Fruit fly (Drosophila melanogaster) whole organism, embryonic: Measurements from ENCODE around the gene CG34293.

Source experiments
- Abd-B ChIP-seq: fragments of 200-800 bp; sonication (Bioruptor generic); optimal IDR thresholded peaks from 2 replicates; lab custom pipeline; 2018; ENCODE audit warnings: missing biosample characterization, mild to moderate bottlenecking, missing genetic modification characterization, moderate library complexity
- Atf6 ChIP-seq: fragments of 200-800 bp; sonication (Bioruptor generic); IDR thresholded peaks from 2 replicates; pipeline ENCODE4 v1.3.6; 2022; ENCODE audit warnings: missing biosample characterization, missing genetic modification characterization
- CG10209 ChIP-seq: fragments of 200-800 bp; sonication (Bioruptor generic); optimal IDR thresholded peaks from 3 replicates; lab custom pipeline; 2017; ENCODE audit warnings: missing biosample characterization, mild to moderate bottlenecking, missing genetic modification characterization, missing genetic modification reagents
- CG10462 ChIP-seq: fragments of 200-800 bp; sonication (Bioruptor generic); optimal IDR thresholded peaks from 2 replicates; lab custom pipeline; 2016; ENCODE audit warnings: missing biosample characterization, missing genetic modification characterization
- CG10979 ChIP-seq: fragments of 200-800 bp; sonication (Bioruptor generic); optimal IDR thresholded peaks from 2 replicates; lab custom pipeline; 2018; ENCODE audit warnings: missing biosample characterization, mild to moderate bottlenecking, missing genetic modification characterization, moderate library complexity
- CG11093 ChIP-seq: fragments of 200-800 bp; sonication (Bioruptor generic); IDR thresholded peaks from 3 replicates; pipeline ENCODE4 v1.3.6; 2022; ENCODE audit warnings: missing biosample characterization, missing genetic modification characterization
- CG11398 ChIP-seq: fragments of 200-800 bp; sonication (Bioruptor generic); optimal IDR thresholded peaks from 2 replicates; lab custom pipeline; 2016; ENCODE audit warnings: missing biosample characterization, missing genetic modification characterization
- CG12744 ChIP-seq: fragments of 200-800 bp; sonication (Bioruptor generic); optimal IDR thresholded peaks from 2 replicates; lab custom pipeline; 2016; ENCODE audit warnings: missing biosample characterization, missing genetic modification characterization
- CG1529 ChIP-seq: fragments of 200-800 bp; sonication (Bioruptor generic); optimal IDR thresholded peaks from 3 replicates; lab custom pipeline; 2018; ENCODE audit warnings: missing biosample characterization, missing genetic modification characterization
- CG1602 ChIP-seq: fragments of 200-800 bp; sonication (Bioruptor generic); optimal IDR thresholded peaks from 3 replicates; lab custom pipeline; 2016; ENCODE audit warnings: missing biosample characterization, missing genetic modification characterization
- CG16779 ChIP-seq: fragments of 200-800 bp; sonication (Bioruptor generic); IDR thresholded peaks from 2 replicates; pipeline ENCODE4 v1.3.6; 2022; ENCODE audit warnings: missing biosample characterization, missing genetic modification characterization
- CG17328 ChIP-seq: fragments of 200-800 bp; sonication (Bioruptor generic); IDR thresholded peaks from 2 replicates; pipeline ENCODE4 v1.3.6; 2022; ENCODE audit warnings: missing biosample characterization, missing genetic modification characterization
- CG30020 ChIP-seq: fragments of 200-800 bp; optimal IDR thresholded peaks from 2 replicates; lab custom pipeline; 2019; ENCODE audit warnings: missing biosample characterization, mild to moderate bottlenecking, missing genetic modification characterization, moderate library complexity
- CG3281 ChIP-seq: fragments of 200-800 bp; sonication (Bioruptor generic); optimal IDR thresholded peaks from 3 replicates; lab custom pipeline; 2017; ENCODE audit warnings: missing biosample characterization, mild to moderate bottlenecking, missing genetic modification characterization
- CG33557 ChIP-seq: fragments of 200-800 bp; sonication (Bioruptor generic); optimal IDR thresholded peaks from 2 replicates; lab custom pipeline; 2019; ENCODE audit warnings: missing biosample characterization, mild to moderate bottlenecking, missing genetic modification characterization, moderate library complexity
- CG4730 ChIP-seq: fragments of 200-800 bp; sonication (Bioruptor generic); IDR thresholded peaks from 2 replicates; pipeline ENCODE4 v1.3.6; 2022; ENCODE audit warnings: missing biosample characterization, missing genetic modification characterization
- CG6854 ChIP-seq: fragments of 200-800 bp; sonication (Bioruptor generic); optimal IDR thresholded peaks from 3 replicates; lab custom pipeline; 2017; ENCODE audit warnings: missing biosample characterization, mild to moderate bottlenecking, missing genetic modification characterization
- CG7786 ChIP-seq: fragments of 200-800 bp; sonication (Bioruptor generic); optimal IDR thresholded peaks from 2 replicates; lab custom pipeline; 2016; ENCODE audit warnings: missing biosample characterization, missing genetic modification characterization
- CG8290 ChIP-seq, 3 experiments: fragments of 200-800 bp; sonication (Bioruptor generic); optimal IDR thresholded peaks; 2 replicates each; lab custom pipeline; 2016 to 2019; ENCODE audit warnings: missing biosample characterization in 3 of 3, missing genetic modification characterization in 3 of 3, mild to moderate bottlenecking in 2 of 3, moderate library complexity in 1 of 3
- CG9876 ChIP-seq: fragments of 200-800 bp; sonication (Bioruptor generic); optimal IDR thresholded peaks from 2 replicates; lab custom pipeline; 2016; ENCODE audit warnings: missing biosample characterization, missing genetic modification characterization
- Kr ChIP-seq: fragments of 200-800 bp; sonication (Bioruptor generic); optimal IDR thresholded peaks from 2 replicates; lab custom pipeline; 2017; ENCODE audit warnings: missing biosample characterization, mild to moderate bottlenecking, missing genetic modification characterization
- Med ChIP-seq: fragments of 200-800 bp; sonication (Bioruptor generic); peaks from one replicate; lab custom pipeline; 2016; ENCODE audit warnings: missing biosample characterization, missing genetic modification characterization, mild to moderate bottlenecking, inconsistent platforms, moderate library complexity
- NK7.1 ChIP-seq: fragments of 200-800 bp; sonication (Bioruptor generic); optimal IDR thresholded peaks from 3 replicates; lab custom pipeline; 2016; ENCODE audit warnings: missing biosample characterization, missing genetic modification characterization
- NfI ChIP-seq: fragments of 200-800 bp; sonication (Bioruptor generic); optimal IDR thresholded peaks from 3 replicates; lab custom pipeline; 2018; ENCODE audit warnings: missing biosample characterization, mild to moderate bottlenecking, missing genetic modification characterization, moderate library complexity
- Optix ChIP-seq: fragments of 200-800 bp; sonication (Bioruptor generic); IDR thresholded peaks from 3 replicates; pipeline ENCODE4 v1.3.6; 2022; ENCODE audit warnings: missing biosample characterization, missing genetic modification characterization
- Pdp1 ChIP-seq, 2 experiments: fragments of 200-800 bp; sonication (Bioruptor generic); optimal IDR thresholded peaks; 3 replicates each; lab custom pipeline; 2016; ENCODE audit warnings: missing biosample characterization in 2 of 2, missing genetic modification characterization in 2 of 2, mild to moderate bottlenecking in 1 of 2, moderate library complexity in 1 of 2
- Poxn ChIP-seq: fragments of 200-800 bp; sonication (Bioruptor generic); IDR thresholded peaks from 2 replicates; pipeline ENCODE4 v1.3.6; 2022; ENCODE audit warnings: missing biosample characterization, missing genetic modification characterization
- Rx ChIP-seq: fragments of 200-800 bp; sonication (Bioruptor generic); IDR thresholded peaks from 2 replicates; pipeline ENCODE4 v1.3.6; 2022; ENCODE audit warnings: missing biosample characterization, missing genetic modification characterization
- Trl ChIP-seq, 3 experiments: fragments of >200 bp in 2 of 3; fragments of 200-800 bp in 1 of 3; sonication (Bioruptor generic) in 1 of 3; optimal IDR thresholded peaks; 2 replicates in 1 of 3; 3 replicates in 2 of 3; lab custom pipeline; 2016 to 2017; ENCODE audit warnings: missing biosample characterization in 1 of 3, missing genetic modification characterization in 1 of 3
- al ChIP-seq: fragments of 200-800 bp; sonication (Bioruptor generic); IDR thresholded peaks from 2 replicates; pipeline ENCODE4 v1.3.6; 2022; ENCODE audit warnings: missing biosample characterization, missing genetic modification characterization
- amos ChIP-seq: fragments of 200-800 bp; sonication (Bioruptor generic); IDR thresholded peaks from 2 replicates; pipeline ENCODE4 v1.3.6; 2022; ENCODE audit warnings: missing biosample characterization, missing genetic modification characterization; ENCODE audit not compliant: partially characterized antibody
- ci ChIP-seq: fragments of 200-800 bp; sonication (Bioruptor generic); IDR thresholded peaks from 3 replicates; pipeline ENCODE4 v1.3.6; 2022; ENCODE audit warnings: missing biosample characterization, missing genetic modification characterization
- corto ChIP-seq: fragments of 200-800 bp; sonication (Bioruptor generic); optimal IDR thresholded peaks from 2 replicates; lab custom pipeline; 2016; ENCODE audit warnings: missing biosample characterization, mild to moderate bottlenecking, missing genetic modification characterization, moderate library complexity
- disco-r ChIP-seq: fragments of 200-800 bp; sonication (Bioruptor generic); optimal IDR thresholded peaks from 2 replicates; lab custom pipeline; 2016; ENCODE audit warnings: missing biosample characterization, missing genetic modification characterization
- esg ChIP-seq: fragments of 200-800 bp; sonication (Bioruptor generic); conservative IDR thresholded peaks from 2 replicates; pipeline ENCODE4 v1.3.6; 2022; ENCODE audit warnings: missing biosample characterization, missing genetic modification characterization
- fd96Cb ChIP-seq: fragments of 200-800 bp; sonication (Bioruptor generic); optimal IDR thresholded peaks from 2 replicates; lab custom pipeline; 2018; ENCODE audit warnings: missing biosample characterization, mild to moderate bottlenecking, missing genetic modification characterization, moderate library complexity
- hb ChIP-seq: fragments of 200-800 bp; sonication (Bioruptor generic); IDR thresholded peaks from 3 replicates; pipeline ENCODE4 v1.3.6; 2022; ENCODE audit warnings: missing biosample characterization, missing genetic modification characterization; ENCODE audit not compliant: partially characterized antibody
- jumu ChIP-seq: fragments of 200-800 bp; sonication (Bioruptor generic); optimal IDR thresholded peaks from 3 replicates; lab custom pipeline; 2016; ENCODE audit warnings: missing biosample characterization, missing genetic modification characterization
- klu ChIP-seq: fragments of 200-800 bp; sonication (Bioruptor generic); IDR thresholded peaks from 2 replicates; pipeline ENCODE4 v1.3.6; 2022; ENCODE audit warnings: missing biosample characterization, missing genetic modification characterization
- lilli ChIP-seq: fragments of 200-800 bp; sonication (Bioruptor generic); optimal IDR thresholded peaks from 3 replicates; lab custom pipeline; 2016; ENCODE audit warnings: missing biosample characterization, missing genetic modification characterization
- pb ChIP-seq: fragments of 200-800 bp; sonication (Bioruptor generic); optimal IDR thresholded peaks from 3 replicates; lab custom pipeline; 2016; ENCODE audit warnings: missing biosample characterization, missing genetic modification characterization
- rib ChIP-seq: fragments of 200-800 bp; sonication (Bioruptor generic); IDR thresholded peaks from 2 replicates; pipeline ENCODE4 v1.3.6; 2022; ENCODE audit warnings: missing biosample characterization, missing genetic modification characterization
- slou ChIP-seq: fragments of 200-800 bp; sonication (Bioruptor generic); optimal IDR thresholded peaks from 3 replicates; lab custom pipeline; 2016; ENCODE audit warnings: missing biosample characterization, missing genetic modification characterization
- tap ChIP-seq: fragments of 200-800 bp; optimal IDR thresholded peaks from 3 replicates; lab custom pipeline; 2019; ENCODE audit warnings: missing biosample characterization, mild to moderate bottlenecking, missing genetic modification characterization, moderate library complexity
- twi ChIP-seq: fragments of 200-800 bp; optimal IDR thresholded peaks from 2 replicates; lab custom pipeline; 2019; ENCODE audit warnings: missing biosample characterization, mild to moderate bottlenecking, missing genetic modification characterization, moderate library complexity
- unpg ChIP-seq: fragments of 200-800 bp; sonication (Bioruptor generic); optimal IDR thresholded peaks from 3 replicates; lab custom pipeline; 2018; ENCODE audit warnings: missing biosample characterization, mild to moderate bottlenecking, missing genetic modification characterization, moderate library complexity
- zen2 ChIP-seq: fragments of 200-800 bp; sonication (Bioruptor generic); IDR thresholded peaks from 3 replicates; pipeline ENCODE4 v1.3.6; 2022; ENCODE audit warnings: missing biosample characterization, missing genetic modification characterization; ENCODE audit not compliant: partially characterized antibody
- zf30C ChIP-seq: fragments of 200-800 bp; sonication (Bioruptor generic); optimal IDR thresholded peaks from 3 replicates; lab custom pipeline; 2018; ENCODE audit warnings: missing biosample characterization, mild to moderate bottlenecking, missing genetic modification characterization
- zfh1 ChIP-seq: fragments of 200-800 bp; sonication (Bioruptor generic); IDR thresholded peaks from 3 replicates; pipeline ENCODE4 v1.3.6; 2022; ENCODE audit warnings: missing biosample characterization, missing genetic modification characterization

The CG34293 gene

DNA sequence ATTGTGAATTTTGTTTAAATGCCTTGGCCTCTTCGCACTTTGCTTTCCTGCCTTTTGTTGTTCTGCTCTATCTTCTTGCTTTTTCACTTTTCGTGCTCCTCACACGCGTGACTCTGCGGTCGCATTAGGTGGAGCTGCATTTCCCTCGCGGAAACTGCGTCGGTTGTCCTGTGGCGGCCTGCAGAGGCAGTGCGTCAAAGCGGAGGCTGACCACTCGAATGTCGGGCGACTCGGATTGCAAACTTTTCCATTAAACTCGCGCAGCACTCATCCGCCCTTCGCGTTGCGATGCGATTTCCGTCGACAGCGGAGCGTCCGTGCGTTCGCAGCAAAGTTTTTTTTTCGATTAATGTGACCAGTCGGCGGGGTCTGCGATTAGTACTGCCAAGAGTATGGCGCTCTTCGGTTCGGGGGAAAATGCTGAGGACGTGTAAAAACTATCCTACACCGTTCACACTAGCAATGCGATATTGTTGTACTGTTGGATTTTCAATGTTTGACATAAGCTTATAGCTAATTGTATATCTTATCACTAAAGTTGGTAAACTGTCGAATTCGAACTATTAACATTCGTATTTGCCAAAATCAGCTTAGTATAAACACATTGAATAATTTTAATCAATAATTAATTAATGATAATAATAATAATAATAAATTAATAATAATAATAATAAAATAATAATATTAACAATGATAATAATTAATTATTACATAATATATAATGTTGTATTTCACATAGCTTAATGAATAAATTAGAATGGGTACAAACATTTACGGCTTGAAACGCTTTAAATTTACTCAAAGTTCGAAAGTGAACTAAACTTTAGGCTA is 14.5 kb downstream of the CG34293 start, which contains the start of gene CG6051 (continued):
- TF ChIP-seq zen2 (GFP tag; lab: Robert Waterston, UW), result no peak
- no peak for TF ChIP-seq CG1529
- no peak for TF ChIP-seq Atf6 (GFP tag; lab: Robert Waterston, UW)
- TF ChIP-seq CG7786 (GFP tag; lab: Kevin White, UChicago), result peak; percentile 38
- peak; percentile 38 for TF ChIP-seq CG9876 (GFP tag; lab: Kevin White, UChicago)
- TF ChIP-seq NK7.1 (GFP tag; lab: Kevin White, UChicago), result peak; percentile 25
- peak; percentile 35 for TF ChIP-seq CG11398
- TF ChIP-seq Poxn, result no peak
- TF ChIP-seq corto (GFP tag; lab: Kevin White, UChicago), result no peak
- peak; percentile 38 for TF ChIP-seq CG10979 (tag; lab: Kevin White, UChicago)
- peak; percentile 45 for TF ChIP-seq CG1602 (GFP tag; lab: Kevin White, UChicago)
- TF ChIP-seq Optix, result no peak
- TF ChIP-seq al (GFP tag; lab: Robert Waterston, UW), result no peak
- TF ChIP-seq unpg, result peak; percentile 51
- TF ChIP-seq CG6854 (GFP tag; lab: Kevin White, UChicago), result peak; percentile 6
- peak; percentile 57 for TF ChIP-seq CG3281 (GFP tag; lab: Kevin White, UChicago)
- TF ChIP-seq esg (GFP tag; lab: Robert Waterston, UW), result no peak
- TF ChIP-seq CG8290 (GFP tag; optimal IDR thresholded peaks at IDR 0.05; lab: Kevin White, UChicago), result no peak
- TF ChIP-seq CG8290 (tag; optimal IDR thresholded peaks at IDR 0.05; lab: Kevin White, UChicago), result peak in 1 of 2 experiments; percentile 89
- no peak for TF ChIP-seq hb
- peak; percentile 11 for TF ChIP-seq pb
- TF ChIP-seq CG17328 (GFP tag; lab: Robert Waterston, UW), result no peak
- no peak for TF ChIP-seq disco-r (GFP tag; lab: Kevin White, UChicago)
- TF ChIP-seq rib (GFP tag; lab: Robert Waterston, UW), result no peak
- TF ChIP-seq lilli (GFP tag; lab: Kevin White, UChicago), result peak; percentile 29
- TF ChIP-seq twi (tag; lab: Kevin White, UChicago), result peak; percentile 35
- TF ChIP-seq Rx (GFP tag; lab: Robert Waterston, UW), result no peak
- TF ChIP-seq CG30020, result peak; percentile 84
- TF ChIP-seq ci (GFP tag; lab: Robert Waterston, UW), result no peak
- TF ChIP-seq Trl (optimal IDR thresholded peaks at IDR 0.05; lab: Kevin White, UChicago), result no peak
- peak; percentile 42 for TF ChIP-seq Trl (GFP tag; optimal IDR thresholded peaks at IDR 0.05; lab: Kevin White, UChicago)
- TF ChIP-seq Kr (GFP tag; lab: Kevin White, UChicago), result no peak
- peak; percentile 56 for TF ChIP-seq Abd-B (GFP tag; lab: Kevin White, UChicago)
- TF ChIP-seq klu (GFP tag; lab: Robert Waterston, UW), result no peak
- TF ChIP-seq CG11093 (GFP tag; lab: Robert Waterston, UW), result peak; percentile 21; the same call in 1 of the 3 replicates
- TF ChIP-seq amos (GFP tag; lab: Robert Waterston, UW), result no peak
- peak; percentile 66 for TF ChIP-seq NfI
- no peak for TF ChIP-seq CG16779 (GFP tag; lab: Robert Waterston, UW)
- TF ChIP-seq CG12744 (GFP tag; lab: Kevin White, UChicago), result no peak
- TF ChIP-seq Pdp1 (GFP tag; optimal IDR thresholded peaks at IDR 0.05; lab: Kevin White, UChicago), result peak; percentile 25 to 26
- peak; percentile 10 for TF ChIP-seq CG33557
- TF ChIP-seq CG10209, result peak; percentile 51
- no peak for TF ChIP-seq zf30C (GFP tag; lab: Kevin White, UChicago)
- no peak for TF ChIP-seq slou
- peak; percentile 10 for TF ChIP-seq jumu
- peak; percentile 85 for TF ChIP-seq Med (GFP tag; lab: Kevin White, UChicago)
- TF ChIP-seq zfh1, result no peak
- TF ChIP-seq CG10462 (GFP tag; lab: Kevin White, UChicago), result no peak
- peak; percentile 60 for TF ChIP-seq fd96Cb (tag; lab: Kevin White, UChicago)
- no peak for TF ChIP-seq CG4730 (GFP tag; lab: Robert Waterston, UW)
- peak; percentile 44 for TF ChIP-seq tap (tag; lab: Kevin White, UChicago)
